Fruit fly (Drosophila melanogaster) whole organism, embryonic: ENCODE measurements around the gene CG32983.

Experiments used
- Ada2b ChIP-seq: fragments of 200-800 bp; sonication (Bioruptor generic); IDR thresholded peaks from 2 replicates; pipeline ENCODE4 v1.3.6; 2022; ENCODE audit warnings: missing biosample characterization, missing genetic modification characterization
- CG12659 ChIP-seq: fragments of 200-800 bp; sonication (Bioruptor generic); optimal IDR thresholded peaks from 3 replicates; lab custom pipeline; 2017; ENCODE audit warnings: mild to moderate bottlenecking, missing biosample characterization, missing genetic modification reagents, missing genetic modification characterization
- CG17359 ChIP-seq: fragments of 200-800 bp; sonication (Bioruptor generic); optimal IDR thresholded peaks from 3 replicates; lab custom pipeline; 2018; ENCODE audit warnings: missing biosample characterization, mild to moderate bottlenecking, missing genetic modification characterization, moderate library complexity
- Hsf ChIP-seq: fragments of 200-800 bp; sonication (Bioruptor generic); optimal IDR thresholded peaks from 3 replicates; lab custom pipeline; 2016; ENCODE audit warnings: missing biosample characterization, missing genetic modification characterization
- bbx ChIP-seq: fragments of 200-800 bp; sonication (Bioruptor generic); IDR thresholded peaks from 2 replicates; pipeline ENCODE4 v1.3.6; 2022; ENCODE audit warnings: missing biosample characterization, missing genetic modification characterization; ENCODE audit not compliant: partially characterized antibody
- crc ChIP-seq: fragments of 200-800 bp; sonication (Bioruptor generic); optimal IDR thresholded peaks from 2 replicates; lab custom pipeline; 2016; ENCODE audit warnings: missing biosample characterization, missing genetic modification characterization
- jing ChIP-seq: fragments of 200-800 bp; sonication (Bioruptor generic); optimal IDR thresholded peaks from 2 replicates; lab custom pipeline; 2018; ENCODE audit warnings: missing biosample characterization, mild to moderate bottlenecking, missing genetic modification characterization
- nmo ChIP-seq: fragments of 200-800 bp; sonication (Bioruptor generic); optimal IDR thresholded peaks from 2 replicates; lab custom pipeline; 2018; ENCODE audit warnings: missing biosample characterization, mild to moderate bottlenecking, missing genetic modification characterization, moderate library complexity
- row ChIP-seq: fragments of 200-800 bp; sonication (Bioruptor generic); IDR thresholded peaks from 3 replicates; pipeline ENCODE4 v1.3.6; 2022; ENCODE audit warnings: missing biosample characterization, missing genetic modification characterization
- wek ChIP-seq: fragments of 200-800 bp; sonication (Bioruptor generic); optimal IDR thresholded peaks from 3 replicates; lab custom pipeline; 2018; ENCODE audit warnings: missing biosample characterization, mild to moderate bottlenecking, missing genetic modification characterization, moderate library complexity

DNA sequence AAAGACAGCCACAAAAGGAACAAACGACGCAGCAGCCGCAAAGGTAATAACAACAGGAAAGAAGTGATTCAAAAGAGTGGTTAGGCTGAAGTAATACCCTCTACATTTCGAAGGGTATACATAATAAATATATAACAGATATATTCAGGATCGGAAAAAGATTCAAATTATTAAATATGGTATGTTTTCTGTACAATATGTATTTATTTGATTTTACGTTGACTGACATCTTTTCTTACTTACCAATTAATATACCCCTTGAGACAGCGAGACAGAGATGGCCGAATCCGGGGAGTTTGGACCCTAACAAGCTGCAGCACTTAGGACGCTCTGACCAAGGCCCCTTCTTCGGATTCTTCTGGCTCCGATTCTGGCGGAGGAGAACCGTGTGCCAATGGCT lies 40.6 kb downstream of the CG32983 start:
- TF ChIP-seq crc (GFP tag; lab: Kevin White, UChicago) = no peak
- TF ChIP-seq Hsf (GFP tag; lab: Kevin White, UChicago) = no peak
- no peak for TF ChIP-seq Ada2b (GFP tag; lab: Robert Waterston, UW)
- no peak for TF ChIP-seq jing (GFP tag; lab: Kevin White, UChicago)
- TF ChIP-seq bbx (GFP tag; lab: Robert Waterston, UW) = no peak
- TF ChIP-seq CG17359 (tag; lab: Kevin White, UChicago) = no peak
- TF ChIP-seq row (GFP tag; lab: Robert Waterston, UW) = no peak
- TF ChIP-seq CG12659 (GFP tag; lab: Kevin White, UChicago) = no peak
- no peak for TF ChIP-seq nmo (GFP tag; lab: Kevin White, UChicago)
- TF ChIP-seq wek = no peak
